Worm (Caenorhabditis elegans) whole organism, L4 larva: ENCODE data around the gene Y37E11AL.3.
A peak's percentile ranks its signal among the peaks of the same experiment; 100 is the strongest.

Experiments
- T20F7.1 ChIP-seq: fragments of 200-800 bp; sonication (Bioruptor generic); optimal IDR thresholded peaks from 2 replicates; lab custom pipeline; 2018; ENCODE audit warnings: mild to moderate bottlenecking, missing genetic modification characterization, missing compliant biosample characterization
- ama-1 ChIP-seq: fragments of 150-350 bp; optimal IDR thresholded peaks from 2 replicates; lab custom pipeline; 2014; ENCODE audit warnings: inconsistent platforms, mixed read lengths
- dmd-8 ChIP-seq: fragments of 200-800 bp; sonication (Bioruptor generic); IDR thresholded peaks from 2 replicates; pipeline ENCODE4 v1.3.6; 2022; ENCODE audit warnings: missing genetic modification characterization, missing compliant biosample characterization
- gei-8 ChIP-seq: fragments of 200-800 bp; sonication (Bioruptor generic); optimal IDR thresholded peaks from 2 replicates; lab custom pipeline; 2018; ENCODE audit warnings: mild to moderate bottlenecking, missing genetic modification characterization, missing compliant biosample characterization
- set-16 ChIP-seq: fragments of 200-800 bp; sonication (Bioruptor generic); IDR thresholded peaks from 2 replicates; pipeline ENCODE4 v1.3.6; 2022; ENCODE audit warnings: missing genetic modification reagents, missing genetic modification characterization, missing compliant biosample characterization

Y37E11AL.3 gene

DNA sequence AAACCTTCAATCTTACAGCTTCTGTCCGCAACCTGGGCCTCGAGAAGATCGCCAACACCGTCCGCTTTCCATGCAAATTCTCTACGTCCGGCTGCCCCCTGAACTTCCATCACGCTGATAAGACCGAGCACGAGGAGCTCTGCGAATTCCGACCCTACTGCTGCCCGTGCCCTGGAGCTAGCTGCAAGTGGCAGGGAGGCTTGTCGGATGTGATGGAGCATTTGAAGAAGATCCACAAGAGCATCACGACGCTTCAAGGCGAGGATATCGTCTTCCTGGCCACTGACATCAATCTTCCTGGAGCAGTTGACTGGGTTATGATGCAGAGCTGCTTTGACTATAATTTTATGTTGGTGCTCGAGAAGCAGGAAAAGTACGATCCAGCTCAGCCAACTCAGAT, 51.1 kb downstream of the Y37E11AL.3 start:
- TF ChIP-seq gei-8 (no peak), ama-1 (lab: Kevin White, UChicago) (no peak), T20F7.1 (GFP tag; lab: Kevin White, UChicago) (no peak), set-16 (GFP tag; lab: Robert Waterston, UW) (peak; percentile 72), dmd-8 (0 out of 2 replicates have a peak, but pooled peaks have one; percentile 10)
- TF ChIP-seq, all 104 proteins: peak for 2
